Worm (Caenorhabditis elegans): Measurements from ENCODE around the gene clec-184.
"Not testable (repeated sequence)": the region's sequence is repeated elsewhere in the genome, so short reads cannot be mapped to it uniquely, and the experiment has no call there.

The clec-184 gene

DNA sequence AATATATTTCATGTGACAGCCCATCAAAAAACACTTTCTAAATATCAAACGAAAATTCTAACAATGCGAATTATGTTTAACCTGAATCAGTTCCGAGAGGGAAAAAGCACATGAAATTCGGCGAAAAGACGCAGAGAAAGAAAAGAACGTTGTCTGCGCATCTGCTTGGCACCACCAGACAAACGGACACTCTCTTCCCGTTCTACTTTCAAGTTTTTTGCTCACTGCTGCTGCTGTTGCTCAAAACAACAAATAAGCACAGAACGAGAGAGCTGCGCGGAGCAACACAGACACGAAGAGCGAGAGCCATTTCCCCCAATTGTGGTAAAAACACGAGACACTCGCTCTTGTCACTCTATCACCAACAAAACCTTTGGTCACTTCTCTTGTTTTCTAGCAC is 32.4 kb downstream of the clec-184 start:
- TF ChIP-seq rnt-1 (tag; optimal IDR thresholded peaks at IDR 0.05) (no peak), pat-9 (tag; optimal IDR thresholded peaks at IDR 0.05) (no peak), hlh-8 (tag; optimal IDR thresholded peaks at IDR 0.05) (no peak), ceh-14 (tag; optimal IDR thresholded peaks at IDR 0.05) (no peak), pha-4 (tag; optimal IDR thresholded peaks at IDR 0.05) (no peak), nfya-1 (tag; optimal IDR thresholded peaks at IDR 0.05) (no peak), nhr-11 (tag; optimal IDR thresholded peaks at IDR 0.05) (no peak), unc-3 (GFP tag; conservative IDR thresholded peaks at IDR 0.05) (no peak), unc-3 (tag; optimal IDR thresholded peaks at IDR 0.05) (no peak), lim-6 (tag; optimal IDR thresholded peaks at IDR 0.05) (no peak), tbx-7 (tag; optimal IDR thresholded peaks at IDR 0.05) (no peak)

DNA sequence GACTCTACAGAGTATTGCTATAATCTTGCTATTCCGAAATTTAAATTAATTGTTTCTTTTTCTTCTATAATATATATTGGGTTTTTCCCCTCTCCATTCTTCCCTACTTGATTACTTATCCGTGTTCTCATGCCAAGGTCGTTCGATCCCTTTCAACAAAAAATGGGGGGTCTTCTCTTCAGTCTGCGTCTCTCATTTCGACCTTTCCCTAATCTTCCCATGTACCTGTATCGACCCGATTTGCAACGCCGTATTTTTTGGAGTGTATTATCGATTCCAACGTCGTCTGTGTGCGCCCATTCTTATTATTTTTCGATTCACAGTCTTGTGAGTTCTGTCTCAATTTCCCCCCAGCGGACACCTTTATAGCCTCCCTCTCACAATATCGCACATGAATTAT is 35.3 kb downstream of the clec-184 start:
- TF ChIP-seq dve-1 (tag; optimal IDR thresholded peaks at IDR 0.05) (no peak), nhr-232 (tag; optimal IDR thresholded peaks at IDR 0.05) (no peak), nfya-1 (tag; optimal IDR thresholded peaks at IDR 0.05) (no peak), ama-1 (optimal IDR thresholded peaks at IDR 0.05) (no peak), pax-1 (tag; optimal IDR thresholded peaks at IDR 0.05) (no peak), unc-86 (tag; optimal IDR thresholded peaks at IDR 0.05) (no peak), K09A11.1 (tag; optimal IDR thresholded peaks at IDR 0.05; ENCODE audit: insufficient read depth) (no peak), npax-4 (tag; optimal IDR thresholded peaks at IDR 0.05) (no peak), pat-9 (tag; optimal IDR thresholded peaks at IDR 0.05) (no peak), hlh-30 (tag; optimal IDR thresholded peaks at IDR 0.05; ENCODE audit: insufficient read depth) (no peak), dmd-4 (tag; optimal IDR thresholded peaks at IDR 0.05; ENCODE audit: borderline replicate concordance) (no peak), elt-2 (tag; optimal IDR thresholded peaks at IDR 0.05) (no peak), tbx-7 (tag; optimal IDR thresholded peaks at IDR 0.05) (no peak), sox-4 (tag; optimal IDR thresholded peaks at IDR 0.05) (no peak), ets-4 (tag; optimal IDR thresholded peaks at IDR 0.05) (no peak), C08G9.2 (tag; optimal IDR thresholded peaks at IDR 0.05) (no peak), T23F11.4 (GFP tag; optimal IDR thresholded peaks at IDR 0.05) (no peak)

DNA sequence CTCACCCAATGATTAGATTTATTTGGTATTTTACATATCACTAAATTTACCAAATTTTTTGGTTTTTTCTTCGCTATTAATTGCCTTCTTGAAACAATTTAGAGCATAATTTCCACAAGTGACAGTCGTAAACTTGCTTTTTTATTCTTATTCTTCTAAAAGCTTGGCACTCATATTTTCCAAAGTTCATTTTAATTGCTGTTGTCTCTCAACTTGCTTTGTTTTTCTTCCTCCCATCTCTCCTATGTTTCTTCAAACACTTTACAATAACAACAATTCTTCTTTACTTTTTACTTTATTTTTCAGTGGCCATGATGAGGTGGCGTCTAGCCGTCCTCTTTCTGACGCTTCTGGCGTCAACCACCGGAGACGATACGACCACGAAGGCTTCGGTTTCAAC is 35.9 kb downstream of the clec-184 start, which contains the start of gene igdb-2:
Gene igdb-2 (plus strand): TSS at position 301 of the 400 bp plus-strand sequence.
- no peak for TF ChIP-seq unc-42 (tag; optimal IDR thresholded peaks at IDR 0.05)
- no peak for TF ChIP-seq pha-2 (tag; optimal IDR thresholded peaks at IDR 0.05)
- TF ChIP-seq unc-3 (GFP tag; conservative IDR thresholded peaks at IDR 0.05) = no peak
- TF ChIP-seq unc-3 (tag; optimal IDR thresholded peaks at IDR 0.05) = no peak
- TF ChIP-seq pat-9 (tag; optimal IDR thresholded peaks at IDR 0.05) = no peak
- no peak for TF ChIP-seq madf-2 (tag; optimal IDR thresholded peaks at IDR 0.05)
- TF ChIP-seq pros-1 (tag; optimal IDR thresholded peaks at IDR 0.05) = no peak
- no peak for TF ChIP-seq rnt-1 (tag; optimal IDR thresholded peaks at IDR 0.05)
- no peak for TF ChIP-seq ahr-1 (tag; optimal IDR thresholded peaks at IDR 0.05)
- TF ChIP-seq unc-86 (tag; optimal IDR thresholded peaks at IDR 0.05) = no peak
- TF ChIP-seq elt-4 (tag; optimal IDR thresholded peaks at IDR 0.05) = no peak
- TF ChIP-seq mec-3 (tag; optimal IDR thresholded peaks at IDR 0.05; ENCODE audit: borderline replicate concordance) = no peak
- no peak for TF ChIP-seq pqm-1 (tag; optimal IDR thresholded peaks at IDR 0.05)
- TF ChIP-seq zip-5 (tag; optimal IDR thresholded peaks at IDR 0.05) = no peak
- no peak for TF ChIP-seq hlh-15 (tag; optimal IDR thresholded peaks at IDR 0.05)
- no peak for TF ChIP-seq pax-1 (tag; optimal IDR thresholded peaks at IDR 0.05)
- TF ChIP-seq sox-4 (tag; optimal IDR thresholded peaks at IDR 0.05) = no peak
- TF ChIP-seq eyg-1 (tag; optimal IDR thresholded peaks at IDR 0.05) = no peak
- TF ChIP-seq che-1 (tag; optimal IDR thresholded peaks at IDR 0.05) = no peak
- no peak for TF ChIP-seq nhr-11 (tag; optimal IDR thresholded peaks at IDR 0.05)
- TF ChIP-seq pha-4 (tag; optimal IDR thresholded peaks at IDR 0.05) = no peak

DNA sequence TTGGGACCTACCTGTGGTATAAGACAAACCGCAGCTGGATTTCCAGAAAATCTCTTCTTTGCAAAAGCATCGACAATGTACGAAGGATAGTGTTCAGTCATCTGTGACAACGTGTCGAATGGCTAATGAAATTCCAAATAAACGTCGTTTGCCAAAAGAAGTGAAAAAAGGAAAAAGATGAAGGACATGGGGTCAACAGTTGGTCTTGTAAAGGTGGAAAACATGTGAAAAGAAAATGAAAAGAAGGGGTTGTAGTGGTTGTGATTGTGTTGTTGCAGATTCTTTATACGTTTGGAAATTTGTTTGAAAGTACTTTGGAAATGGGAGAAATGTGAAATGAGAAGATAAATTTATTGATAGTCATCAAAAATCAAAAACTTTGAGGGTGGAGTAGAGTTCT is 44.5 kb downstream of the clec-184 start, which contains the start of gene T04A11.1:
Gene T04A11.1 (minus strand): TSS at position 101 of the 400 bp plus-strand sequence.
- not testable (repeated sequence) for TF ChIP-seq C08G9.2, unc-86, ceh-48 (tag; optimal IDR thresholded peaks at IDR 0.05)
